Worm (Caenorhabditis elegans) whole organism, early embryonic: ENCODE measurements around the gene sss-1.

Source experiments
- B0310.2 ChIP-seq: sonication (generic microtip); optimal IDR thresholded peaks from 2 replicates; lab custom pipeline; 2016; ENCODE audit warnings: mild to moderate bottlenecking, missing genetic modification characterization, missing compliant biosample characterization
- F13C5.2 ChIP-seq: sonication (generic microtip); optimal IDR thresholded peaks from 2 replicates; lab custom pipeline; 2017; ENCODE audit warnings: mild to moderate bottlenecking, missing genetic modification characterization, inconsistent platforms, missing compliant biosample characterization
- aly-1 ChIP-seq: sonication (generic microtip); optimal IDR thresholded peaks from 2 replicates; lab custom pipeline; 2016; ENCODE audit warnings: missing genetic modification characterization, missing compliant biosample characterization
- ama-1 ChIP-seq: fragments of 150-350 bp; optimal IDR thresholded peaks from 2 replicates; lab custom pipeline; 2014
- ceh-13 ChIP-seq: fragments of 200-800 bp; sonication (Bioruptor generic); optimal IDR thresholded peaks from 2 replicates; lab custom pipeline; 2018; ENCODE audit warnings: mild to moderate bottlenecking, missing genetic modification characterization, missing compliant biosample characterization
- flt-1 ChIP-seq: fragments of 200-800 bp; sonication (Bioruptor generic); IDR thresholded peaks from 2 replicates; pipeline ENCODE4 v1.3.6; 2022; ENCODE audit warnings: missing genetic modification characterization, missing compliant biosample characterization
- hmbx-1 ChIP-seq: sonication (generic microtip); optimal IDR thresholded peaks from 2 replicates; lab custom pipeline; 2016; ENCODE audit warnings: mild to moderate bottlenecking, missing genetic modification characterization, missing compliant biosample characterization

DNA sequence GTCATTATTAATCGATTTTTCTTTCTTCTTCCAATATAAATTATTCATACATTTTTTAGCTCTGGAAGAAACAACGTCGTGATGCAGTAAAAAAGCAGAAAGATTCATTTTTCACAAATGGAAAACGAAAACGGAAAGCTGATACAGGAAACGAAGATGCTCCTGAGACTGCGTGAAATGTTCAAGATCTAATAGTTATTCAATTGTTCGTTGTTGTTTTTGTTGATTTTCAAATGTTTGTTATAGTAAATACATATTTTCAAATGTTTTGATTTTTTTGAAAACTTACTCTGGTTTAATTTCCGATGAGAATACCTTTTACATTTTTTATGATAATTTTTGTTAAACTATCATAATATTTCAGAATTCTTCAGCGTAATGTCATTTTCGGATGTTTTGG, 29.7 kb downstream of the sss-1 start, which contains the start of gene K07F5.16:
- no peak for TF ChIP-seq ama-1 (lab: Kevin White, UChicago)
- TF ChIP-seq aly-1 (tag; lab: Kevin White, UChicago): no peak
- no peak for TF ChIP-seq flt-1 (GFP tag; lab: Robert Waterston, UW)
- TF ChIP-seq ceh-13 (GFP tag; lab: Kevin White, UChicago): no peak
- no peak for TF ChIP-seq F13C5.2 (tag; lab: Kevin White, UChicago)
- no peak for TF ChIP-seq B0310.2
- TF ChIP-seq hmbx-1 (tag; lab: Kevin White, UChicago): no peak
